Worm (Caenorhabditis elegans) whole organism, L2 larva: ENCODE data around the gene F34D10.4.

ENCODE experiments used
- mdl-1 ChIP-seq, 2 experiments: fragments of 150-350 bp in 1 of 2; sonication (generic microtip) in 1 of 2; optimal IDR thresholded peaks; 2 replicates each; lab custom pipeline; 2017; ENCODE audit warnings: missing biosample characterization in 2 of 2, missing genetic modification characterization in 2 of 2
- snpc-4 ChIP-seq: fragments of 150-350 bp; optimal IDR thresholded peaks from 2 replicates; lab custom pipeline; 2014; ENCODE audit warnings: missing biosample characterization, missing genetic modification characterization

DNA sequence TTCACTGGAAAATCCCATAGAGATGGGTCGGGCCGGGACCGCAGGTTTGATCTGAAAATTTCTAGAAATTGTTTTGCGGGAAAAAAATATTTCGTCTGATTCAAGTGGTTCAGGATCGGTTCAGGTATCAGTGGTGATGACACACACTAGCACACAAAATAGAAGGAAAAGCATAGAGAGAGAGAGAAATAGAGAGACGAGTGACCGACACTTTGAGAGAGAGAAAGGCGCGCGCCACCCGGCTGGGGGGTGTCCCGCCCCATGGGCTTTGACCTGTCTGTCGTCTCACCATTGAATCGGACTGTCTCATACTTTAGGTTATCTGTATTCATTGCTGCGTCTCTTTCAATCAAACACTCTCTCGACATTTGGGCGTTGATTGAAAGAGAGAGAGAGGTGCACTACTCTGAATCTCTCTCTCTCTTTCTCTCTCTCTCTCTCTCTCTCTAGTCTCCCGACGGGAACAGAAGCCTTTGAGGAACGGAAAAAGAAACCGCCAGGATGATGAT is 50.1 kb downstream of the F34D10.4 start, which contains the start of gene acy-3:
- TF ChIP-seq snpc-4 (tag; lab: Kevin White, UChicago) (peak; percentile 51), mdl-1 (tag; optimal IDR thresholded peaks at IDR 0.05; lab: Kevin White, UChicago) (peak; percentile 1 to 47)
